Worm (Caenorhabditis elegans) whole organism, L3 larva: ENCODE results near the gene ZK488.5.

Source experiments
- R02D3.7 ChIP-seq: fragments of 150-350 bp; optimal IDR thresholded peaks from 2 replicates; lab custom pipeline; 2014; ENCODE audit warnings: missing biosample characterization, missing genetic modification characterization
- ama-1 ChIP-seq: fragments of 150-350 bp; optimal IDR thresholded peaks from 2 replicates; lab custom pipeline; 2018
- ceh-28 ChIP-seq: fragments of 150-350 bp; optimal IDR thresholded peaks from 2 replicates; lab custom pipeline; 2014; ENCODE audit warnings: missing biosample characterization, missing genetic modification reagents, missing genetic modification characterization
- ceh-82 ChIP-seq: fragments of 150-350 bp; optimal IDR thresholded peaks from 2 replicates; lab custom pipeline; 2014; ENCODE audit warnings: missing biosample characterization, missing genetic modification characterization
- ceh-9 ChIP-seq: sonication (generic microtip); optimal IDR thresholded peaks from 2 replicates; lab custom pipeline; 2018; ENCODE audit warnings: missing biosample characterization, missing genetic modification characterization
- elt-1 ChIP-seq: fragments of 150-350 bp; optimal IDR thresholded peaks from 2 replicates; lab custom pipeline; 2014; ENCODE audit warnings: missing biosample characterization, missing genetic modification characterization
- elt-2 ChIP-seq: sonication (generic microtip); optimal IDR thresholded peaks from 2 replicates; lab custom pipeline; 2016; ENCODE audit warnings: missing genetic modification reagents, mild to moderate bottlenecking, missing genetic modification characterization, missing compliant biosample characterization
- elt-3 ChIP-seq, 3 experiments: fragments of 150-350 bp in 1 of 3; sonication (generic microtip) in 2 of 3; optimal IDR thresholded peaks; 2 replicates in 2 of 3; 4 replicates in 1 of 3; lab custom pipeline; 2014 to 2017; ENCODE audit warnings: missing biosample characterization in 3 of 3, missing genetic modification characterization in 3 of 3
- eor-1 ChIP-seq, 2 experiments: fragments of 150-350 bp; optimal IDR thresholded peaks; 2 replicates each; lab custom pipeline; 2014 to 2018; ENCODE audit warnings: missing biosample characterization in 2 of 2, missing genetic modification characterization in 2 of 2
- fkh-10 ChIP-seq: sonication (generic microtip); optimal IDR thresholded peaks from 2 replicates; lab custom pipeline; 2017; ENCODE audit warnings: missing biosample characterization, missing genetic modification reagents, missing genetic modification characterization
- fkh-2 ChIP-seq: fragments of 150-350 bp; optimal IDR thresholded peaks from 2 replicates; lab custom pipeline; 2014; ENCODE audit warnings: missing biosample characterization, missing genetic modification reagents, missing genetic modification characterization
- jun-1 ChIP-seq: fragments of 150-350 bp; optimal IDR thresholded peaks from 2 replicates; lab custom pipeline; 2014; ENCODE audit warnings: missing biosample characterization, missing genetic modification reagents, missing genetic modification characterization
- lin-15B ChIP-seq: fragments of 150-350 bp; optimal IDR thresholded peaks from 2 replicates; lab custom pipeline; 2014; ENCODE audit warnings: missing biosample characterization, missing genetic modification characterization
- lin-39 ChIP-seq: fragments of 150-350 bp; optimal IDR thresholded peaks from 2 replicates; lab custom pipeline; 2018; ENCODE audit warnings: missing biosample characterization, missing genetic modification reagents, missing genetic modification characterization
- lsy-12 ChIP-seq: sonication (generic microtip); optimal IDR thresholded peaks from 2 replicates; lab custom pipeline; 2016; ENCODE audit warnings: mild to moderate bottlenecking, missing genetic modification characterization, missing compliant biosample characterization
- mml-1 ChIP-seq: fragments of 150-350 bp; sonication (generic microtip); optimal IDR thresholded peaks from 3 replicates; lab custom pipeline; 2014; ENCODE audit warnings: missing biosample characterization, missing genetic modification characterization
- nfya-1 ChIP-seq: sonication (generic microtip); optimal IDR thresholded peaks from 2 replicates; lab custom pipeline; 2017; ENCODE audit warnings: missing genetic modification characterization, mild to moderate bottlenecking, missing compliant biosample characterization, antibody characterized with exemption, moderate library complexity; ENCODE audit not compliant: insufficient read depth
- nhr-11 ChIP-seq: fragments of 150-350 bp; optimal IDR thresholded peaks from 2 replicates; lab custom pipeline; 2014; ENCODE audit warnings: missing biosample characterization, missing genetic modification characterization
- nhr-12 ChIP-seq: fragments of 150-350 bp; optimal IDR thresholded peaks from 2 replicates; lab custom pipeline; 2014; ENCODE audit warnings: missing biosample characterization, missing genetic modification characterization
- nhr-23 ChIP-seq: fragments of 150-350 bp; optimal IDR thresholded peaks from 2 replicates; lab custom pipeline; 2014; ENCODE audit warnings: missing biosample characterization, missing genetic modification reagents, missing genetic modification characterization
- nhr-237 ChIP-seq: fragments of 150-350 bp; optimal IDR thresholded peaks from 2 replicates; lab custom pipeline; 2014; ENCODE audit warnings: missing biosample characterization, missing genetic modification characterization
- nhr-25 ChIP-seq: sonication (generic microtip); optimal IDR thresholded peaks from 2 replicates; lab custom pipeline; 2017; ENCODE audit warnings: missing biosample characterization, missing genetic modification characterization
- nhr-43 ChIP-seq: sonication (generic microtip); optimal IDR thresholded peaks from 2 replicates; lab custom pipeline; 2016; ENCODE audit warnings: mild to moderate bottlenecking, missing genetic modification characterization, missing compliant biosample characterization; ENCODE audit not compliant: poor library complexity, severe bottlenecking
- nhr-76 ChIP-seq: fragments of 150-350 bp; sonication (generic microtip); optimal IDR thresholded peaks from 5 replicates; lab custom pipeline; 2014; ENCODE audit warnings: missing biosample characterization, missing genetic modification characterization
- nhr-77 ChIP-seq: fragments of 150-350 bp; optimal IDR thresholded peaks from 2 replicates; lab custom pipeline; 2014; ENCODE audit warnings: missing biosample characterization, missing genetic modification characterization
- pha-4 ChIP-seq: fragments of 150-350 bp; optimal IDR thresholded peaks from 2 replicates; lab custom pipeline; 2014; ENCODE audit warnings: missing biosample characterization, missing genetic modification reagents, missing genetic modification characterization
- pqm-1 ChIP-seq: fragments of 150-350 bp; optimal IDR thresholded peaks from 2 replicates; lab custom pipeline; 2017; ENCODE audit warnings: missing biosample characterization, missing genetic modification characterization, inconsistent platforms
- skn-1 ChIP-seq: fragments of 150-350 bp; optimal IDR thresholded peaks from 2 replicates; lab custom pipeline; 2014; ENCODE audit warnings: missing biosample characterization, missing genetic modification characterization
- tbx-2 ChIP-seq: sonication (generic microtip); optimal IDR thresholded peaks from 2 replicates; lab custom pipeline; 2016; ENCODE audit warnings: mild to moderate bottlenecking, missing genetic modification characterization, missing compliant biosample characterization
- ztf-4 ChIP-seq: fragments of 150-350 bp; optimal IDR thresholded peaks from 2 replicates; lab custom pipeline; 2014; ENCODE audit warnings: missing biosample characterization, missing genetic modification characterization

Gene ZK488.5

DNA sequence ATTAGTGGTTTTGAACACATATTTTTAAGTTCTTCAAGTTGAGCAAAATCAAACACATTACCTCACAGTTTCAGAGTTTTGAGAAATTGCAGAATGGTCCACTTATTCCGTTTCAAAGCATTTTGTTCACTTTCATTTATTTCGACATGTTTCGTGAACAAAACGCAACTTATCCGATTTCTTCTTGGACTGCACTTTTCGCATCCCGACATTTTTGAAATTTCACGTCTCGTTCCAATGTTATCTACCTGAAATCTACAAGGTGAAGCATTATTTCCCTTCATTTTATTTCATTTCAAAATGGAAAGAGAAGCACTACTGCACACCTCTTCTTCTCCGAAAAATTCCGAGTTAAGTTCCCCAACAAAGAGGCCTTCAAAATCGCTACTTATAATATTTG lies 2.9 kb upstream of the ZK488.5 start, which contains the start of gene ZK488.6:
ZK488.6 (plus strand) TSS at position 301 of the 400 bp plus-strand sequence.
- TF ChIP-seq lsy-12 (tag; lab: Kevin White, UChicago), result no peak
- TF ChIP-seq nfya-1, result no peak
- TF ChIP-seq ceh-9 (tag; lab: Kevin White, UChicago), result no peak
- TF ChIP-seq ceh-28, result no peak
- TF ChIP-seq lin-39 (tag; lab: Kevin White, UChicago), result no peak
- no peak for TF ChIP-seq nhr-23 (tag; lab: Kevin White, UChicago)
- no peak for TF ChIP-seq eor-1 (tag; optimal IDR thresholded peaks at IDR 0.05; lab: Kevin White, UChicago)
- no peak for TF ChIP-seq nhr-237 (tag; lab: Kevin White, UChicago)
- TF ChIP-seq pha-4 (tag; lab: Kevin White, UChicago), result no peak
- TF ChIP-seq tbx-2 (tag; lab: Kevin White, UChicago), result no peak
- TF ChIP-seq ztf-4, result no peak

DNA sequence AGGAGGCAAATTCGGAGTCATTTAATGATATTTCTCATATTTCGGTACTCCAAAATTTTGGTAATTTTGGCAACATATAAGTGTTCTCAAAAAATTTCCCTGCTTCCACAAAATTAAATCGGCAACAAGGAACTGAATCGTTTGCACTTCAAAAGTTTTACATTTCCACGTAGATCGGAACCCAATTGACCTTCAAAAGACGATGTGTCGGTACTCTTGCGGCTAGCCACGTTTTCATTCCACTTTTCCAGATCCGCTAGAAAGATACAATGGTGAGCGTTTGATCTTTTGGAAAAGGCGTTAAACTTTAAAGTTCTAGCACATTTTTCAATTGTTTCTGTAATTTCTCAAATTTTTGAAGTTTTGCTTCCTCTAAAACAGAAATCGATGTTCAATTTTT lies 3.9 kb downstream of the ZK488.5 start:
- TF ChIP-seq lsy-12 (tag; lab: Kevin White, UChicago) (no peak), elt-1 (tag; lab: Kevin White, UChicago) (peak; percentile 88), tbx-2 (tag; lab: Kevin White, UChicago) (no peak), jun-1 (tag; lab: Kevin White, UChicago) (no peak), ceh-82 (tag; lab: Kevin White, UChicago) (no peak), nhr-25 (tag; lab: Kevin White, UChicago) (peak; percentile 40), nhr-77 (no peak), nhr-237 (tag; lab: Kevin White, UChicago) (no peak), nhr-23 (tag; lab: Kevin White, UChicago) (peak; percentile 59), mml-1 (tag; lab: Kevin White, UChicago) (no peak)

- peak; percentile 58 for TF ChIP-seq nhr-23 (tag; lab: Kevin White, UChicago)
- TF ChIP-seq nhr-12 (tag; lab: Kevin White, UChicago), result no peak
- TF ChIP-seq elt-1 (tag; lab: Kevin White, UChicago), result peak; percentile 85
These were observed 4.8 kb downstream of the ZK488.5 start for ce11 chrV:597823-598222.

DNA sequence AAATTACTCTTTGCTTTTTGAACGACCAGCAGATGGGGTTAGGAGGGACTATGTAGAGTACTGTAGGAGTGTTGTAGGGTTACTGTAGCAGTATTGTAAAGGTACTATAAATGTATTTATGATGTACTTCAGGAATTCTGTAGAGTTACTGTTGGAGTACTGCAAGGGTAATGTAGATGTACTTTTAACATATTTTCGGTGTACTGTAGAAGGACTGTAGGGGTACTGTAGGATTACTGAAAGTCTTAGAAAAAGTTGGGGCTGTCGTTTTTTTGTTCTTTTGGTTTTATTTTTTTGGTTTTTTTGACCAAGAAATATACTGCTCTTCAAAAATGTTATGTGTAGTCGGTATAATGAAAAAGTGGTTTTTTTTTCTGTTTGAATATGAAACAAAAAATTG lies 5.6 kb downstream of the ZK488.5 start:
- TF ChIP-seq fkh-10 (GFP tag; lab: Kevin White, UChicago) (no peak), ama-1 (lab: Kevin White, UChicago) (no peak), fkh-2 (tag; lab: Kevin White, UChicago) (no peak), mml-1 (tag; lab: Kevin White, UChicago) (no peak), R02D3.7 (tag; lab: Kevin White, UChicago) (no peak), elt-2 (tag; lab: Kevin White, UChicago) (no peak), lin-15B (no peak), lsy-12 (tag; lab: Kevin White, UChicago) (no peak), ceh-28 (no peak), elt-3 (tag; optimal IDR thresholded peaks at IDR 0.05; lab: Kevin White, UChicago) (no peak), pqm-1 (no peak), jun-1 (tag; lab: Kevin White, UChicago) (no peak), tbx-2 (tag; lab: Kevin White, UChicago) (no peak), skn-1 (tag; lab: Kevin White, UChicago) (no peak)

DNA sequence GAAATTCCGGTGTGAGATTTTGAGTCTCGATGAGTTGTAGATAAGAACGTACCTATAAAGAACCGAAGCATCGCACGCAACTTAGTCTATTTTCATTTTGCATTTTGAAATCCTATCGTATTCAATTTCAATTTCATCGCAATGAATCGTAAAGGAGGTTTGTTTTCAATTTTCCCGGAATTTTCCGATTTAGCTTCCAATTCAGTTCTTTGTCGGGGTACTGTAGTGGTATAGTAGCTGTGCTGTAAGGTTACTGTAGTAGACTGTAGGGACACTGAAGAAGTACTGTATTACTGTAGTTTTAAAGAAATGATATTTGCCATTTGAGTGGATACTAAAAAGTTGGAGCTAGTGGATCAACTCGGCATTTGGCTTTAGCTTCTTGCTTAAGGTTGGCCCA lies 6.7 kb downstream of the ZK488.5 start:
- no peak for TF ChIP-seq fkh-2 (tag; lab: Kevin White, UChicago)
- no peak for TF ChIP-seq nhr-12 (tag; lab: Kevin White, UChicago)
- no peak for TF ChIP-seq nhr-43 (tag; lab: Kevin White, UChicago)
- no peak for TF ChIP-seq nhr-11 (tag; lab: Kevin White, UChicago)

- TF ChIP-seq nhr-43 (tag; lab: Kevin White, UChicago), result no peak
- TF ChIP-seq nhr-76 (tag; lab: Kevin White, UChicago), result no peak
These were observed 7.2 kb downstream of the ZK488.5 start, which contains the start of gene nhr-251 for ce11 chrV:600231-600630. TSS of gene nhr-251 (plus strand) at chrV:600531.
